Fruit fly (Drosophila melanogaster) whole organism, embryonic: ENCODE results near the gene Invadolysin.
A peak's percentile ranks its signal among the peaks of the same experiment; 100 is the strongest.

Source experiments
- CG6854 ChIP-seq: fragments of 200-800 bp; sonication (Bioruptor generic); optimal IDR thresholded peaks from 3 replicates; lab custom pipeline; 2017; ENCODE audit warnings: missing biosample characterization, mild to moderate bottlenecking, missing genetic modification characterization
- Deaf1 ChIP-seq: fragments of 200-800 bp; optimal IDR thresholded peaks from 3 replicates; lab custom pipeline; 2019; ENCODE audit warnings: missing biosample characterization, mild to moderate bottlenecking, missing genetic modification characterization, moderate library complexity
- Oaz ChIP-seq: fragments of 200-800 bp; sonication (Bioruptor generic); IDR thresholded peaks from 2 replicates; pipeline ENCODE4 v1.3.6; 2022; ENCODE audit warnings: missing biosample characterization, missing genetic modification characterization
- amos ChIP-seq: fragments of 200-800 bp; sonication (Bioruptor generic); IDR thresholded peaks from 2 replicates; pipeline ENCODE4 v1.3.6; 2022; ENCODE audit warnings: missing biosample characterization, missing genetic modification characterization; ENCODE audit not compliant: partially characterized antibody
- dysf ChIP-seq: fragments of 200-800 bp; sonication (Bioruptor generic); IDR thresholded peaks from 3 replicates; pipeline ENCODE4 v1.3.6; 2022; ENCODE audit warnings: missing biosample characterization, missing genetic modification characterization

- TF ChIP-seq amos (GFP tag; lab: Robert Waterston, UW) = peak; percentile 35; the same call in 1 of the 2 replicates
- TF ChIP-seq Deaf1 (tag; lab: Kevin White, UChicago) = no peak
- no peak for TF ChIP-seq CG6854 (GFP tag; lab: Kevin White, UChicago)
- no peak for TF ChIP-seq Oaz (GFP tag; lab: Robert Waterston, UW)
- no peak for TF ChIP-seq dysf
Measured at dm6 chr3R:10189520-10189919, 45.1 kb downstream of the Invadolysin start, which contains the start of gene CG12814.
